Worm (Caenorhabditis elegans) whole organism, young adult: ENCODE results near the gene T28D6.7.

ENCODE experiments used
- B0336.3 ChIP-seq: fragments of 200-800 bp; sonication (Bioruptor generic); IDR thresholded peaks from 2 replicates; pipeline ENCODE4 v1.3.6; 2022; ENCODE audit warnings: missing genetic modification characterization, missing compliant biosample characterization
- C06A6.2 ChIP-seq: fragments of 200-800 bp; sonication (Bioruptor generic); conservative IDR thresholded peaks from 2 replicates; pipeline ENCODE4 v1.3.6; 2022; ENCODE audit warnings: missing genetic modification characterization, missing compliant biosample characterization
- D2030.7 ChIP-seq: fragments of 200-800 bp; sonication (Bioruptor generic); IDR thresholded peaks from 2 replicates; pipeline ENCODE4 v1.3.6; 2022; ENCODE audit warnings: missing genetic modification reagents, missing genetic modification characterization, missing compliant biosample characterization
- F33H1.4 ChIP-seq: fragments of 200-800 bp; sonication (Bioruptor generic); IDR thresholded peaks from 2 replicates; pipeline ENCODE4 v1.3.6; 2022; ENCODE audit warnings: missing genetic modification reagents, missing genetic modification characterization, missing compliant biosample characterization
- F39B2.1 ChIP-seq: fragments of 200-800 bp; sonication (Bioruptor generic); IDR thresholded peaks from 2 replicates; pipeline ENCODE4 v1.3.6; 2022; ENCODE audit warnings: missing genetic modification reagents, missing genetic modification characterization, missing compliant biosample characterization
- F55B11.4 ChIP-seq: sonication (generic microtip); optimal IDR thresholded peaks from 2 replicates; lab custom pipeline; 2016; ENCODE audit warnings: missing compliant biosample characterization, missing genetic modification characterization, borderline replicate concordance; ENCODE audit not compliant: insufficient read depth
- K11D2.4 ChIP-seq: fragments of 200-800 bp; sonication (Bioruptor generic); IDR thresholded peaks from 2 replicates; pipeline ENCODE4 v1.3.6; 2022; ENCODE audit warnings: missing genetic modification reagents, missing genetic modification characterization, missing compliant biosample characterization
- T07F8.4 ChIP-seq: sonication (generic microtip); optimal IDR thresholded peaks from 2 replicates; lab custom pipeline; 2016; ENCODE audit warnings: mild to moderate bottlenecking, missing genetic modification characterization, moderate library complexity, missing compliant biosample characterization
- Y95B8A.8 ChIP-seq: fragments of 200-800 bp; sonication (Bioruptor generic); IDR thresholded peaks from 2 replicates; pipeline ENCODE4 v1.3.6; 2022; ENCODE audit warnings: missing genetic modification reagents, missing genetic modification characterization, missing compliant biosample characterization
- ZK185.1 ChIP-seq: sonication (generic microtip); optimal IDR thresholded peaks from 2 replicates; lab custom pipeline; 2016; ENCODE audit warnings: mild to moderate bottlenecking, missing genetic modification characterization, missing compliant biosample characterization; ENCODE audit not compliant: poor library complexity, severe bottlenecking
- aptf-3 ChIP-seq: fragments of 200-800 bp; sonication (Bioruptor generic); IDR thresholded peaks from 2 replicates; pipeline ENCODE4 v1.3.6; 2022; ENCODE audit warnings: missing genetic modification characterization, missing compliant biosample characterization
- cebp-1 ChIP-seq, 2 experiments: fragments of 200-800 bp in 1 of 2; sonication (Bioruptor generic) in 1 of 2; sonication (generic microtip) in 1 of 2; IDR thresholded peaks in 1 of 2; optimal IDR thresholded peaks in 1 of 2; 2 replicates each; pipeline versions ENCODE4 v1.3.6 to Lab custom; 2017 to 2022; ENCODE audit warnings: missing compliant biosample characterization in 2 of 2, missing genetic modification characterization in 2 of 2, mild to moderate bottlenecking in 1 of 2, missing genetic modification reagents in 1 of 2, moderate library complexity in 1 of 2
- ceh-40 ChIP-seq: fragments of 200-800 bp; sonication (Bioruptor generic); IDR thresholded peaks from 2 replicates; pipeline ENCODE4 v1.3.6; 2022; ENCODE audit warnings: missing genetic modification characterization, missing compliant biosample characterization
- die-1 ChIP-seq: sonication (generic microtip); optimal IDR thresholded peaks from 2 replicates; lab custom pipeline; 2016; ENCODE audit warnings: missing genotype, mild to moderate bottlenecking, missing genetic modification characterization, missing compliant biosample characterization
- dox-1 ChIP-seq: fragments of 200-800 bp; sonication (Bioruptor generic); IDR thresholded peaks from 2 replicates; pipeline ENCODE4 v1.3.6; 2022; ENCODE audit warnings: missing genetic modification reagents, missing genetic modification characterization, missing compliant biosample characterization
- efl-1 ChIP-seq: fragments of 150-350 bp; optimal IDR thresholded peaks from 2 replicates; lab custom pipeline; 2014; ENCODE audit warnings: missing biosample characterization, missing genetic modification reagents, missing genetic modification characterization
- egl-44 ChIP-seq: fragments of 200-800 bp; sonication (Bioruptor generic); IDR thresholded peaks from 2 replicates; pipeline ENCODE4 v1.3.6; 2022; ENCODE audit warnings: missing genetic modification reagents, missing genetic modification characterization, missing compliant biosample characterization
- gei-17 ChIP-seq: fragments of 200-800 bp; sonication (Bioruptor generic); optimal IDR thresholded peaks from 2 replicates; lab custom pipeline; 2018; ENCODE audit warnings: mild to moderate bottlenecking, missing genetic modification characterization, missing compliant biosample characterization
- him-1 ChIP-seq: sonication (generic microtip); optimal IDR thresholded peaks from 2 replicates; lab custom pipeline; 2016; ENCODE audit warnings: missing genotype, missing genetic modification reagents, missing genetic modification characterization, missing compliant biosample characterization
- hlh-26 ChIP-seq: fragments of 200-800 bp; sonication (Bioruptor generic); conservative IDR thresholded peaks from 2 replicates; pipeline ENCODE4 v1.3.6; 2022; ENCODE audit warnings: missing genetic modification reagents, missing genetic modification characterization, missing compliant biosample characterization
- hmg-1.2 ChIP-seq: fragments of 200-800 bp; sonication (Bioruptor generic); IDR thresholded peaks from 2 replicates; pipeline ENCODE4 v1.3.6; 2022; ENCODE audit warnings: missing genetic modification reagents, missing genetic modification characterization, missing compliant biosample characterization
- hmg-20 ChIP-seq: fragments of 200-800 bp; sonication (Bioruptor generic); IDR thresholded peaks from 2 replicates; pipeline ENCODE4 v1.3.6; 2022; ENCODE audit warnings: missing genetic modification reagents, missing genetic modification characterization, missing compliant biosample characterization
- let-526 ChIP-seq: fragments of 200-800 bp; sonication (Bioruptor generic); IDR thresholded peaks from 2 replicates; pipeline ENCODE4 v1.3.6; 2022; ENCODE audit warnings: missing genetic modification reagents, missing genetic modification characterization, missing compliant biosample characterization
- let-607 ChIP-seq, 2 experiments: fragments of 200-800 bp in 1 of 2; sonication (Bioruptor generic) in 1 of 2; sonication (generic microtip) in 1 of 2; optimal IDR thresholded peaks; 2 replicates each; lab custom pipeline; 2016 to 2018; ENCODE audit warnings: mild to moderate bottlenecking in 2 of 2, missing compliant biosample characterization in 2 of 2, missing genetic modification characterization in 2 of 2, moderate library complexity in 2 of 2, missing genotype in 1 of 2
- lin-40 ChIP-seq: sonication (generic microtip); optimal IDR thresholded peaks from 2 replicates; lab custom pipeline; 2016; ENCODE audit warnings: missing genetic modification characterization, mild to moderate bottlenecking, missing compliant biosample characterization, missing genotype, missing genetic modification reagents
- lin-54 ChIP-seq: fragments of 200-800 bp; sonication (Bioruptor generic); optimal IDR thresholded peaks from 2 replicates; lab custom pipeline; 2018; ENCODE audit warnings: mild to moderate bottlenecking, missing genetic modification characterization, missing compliant biosample characterization
- lsl-1 ChIP-seq: fragments of 200-800 bp; sonication (Bioruptor generic); optimal IDR thresholded peaks from 2 replicates; lab custom pipeline; 2018; ENCODE audit warnings: mild to moderate bottlenecking, missing genetic modification characterization, moderate library complexity, missing compliant biosample characterization
- madf-6 ChIP-seq: fragments of 200-800 bp; sonication (Bioruptor generic); IDR thresholded peaks from 2 replicates; pipeline ENCODE4 v1.3.6; 2022; ENCODE audit warnings: missing genetic modification reagents, missing genetic modification characterization, missing compliant biosample characterization
- mes-4 ChIP-seq: sonication (generic microtip); optimal IDR thresholded peaks from 2 replicates; lab custom pipeline; 2016; ENCODE audit warnings: missing genotype, missing genetic modification characterization, missing compliant biosample characterization
- mxl-1 ChIP-seq: sonication (generic microtip); optimal IDR thresholded peaks from 2 replicates; lab custom pipeline; 2016; ENCODE audit warnings: missing genetic modification characterization, missing compliant biosample characterization
- nfya-1 ChIP-seq: sonication (generic microtip); optimal IDR thresholded peaks from 2 replicates; lab custom pipeline; 2017; ENCODE audit warnings: antibody characterized with exemption, missing compliant biosample characterization, missing genetic modification characterization, borderline replicate concordance; ENCODE audit not compliant: insufficient read depth
- nfyb-1 ChIP-seq: fragments of 200-800 bp; sonication (Bioruptor generic); IDR thresholded peaks from 2 replicates; pipeline ENCODE4 v1.3.6; 2022; ENCODE audit warnings: missing genetic modification reagents, missing genetic modification characterization, missing compliant biosample characterization
- pha-4 ChIP-seq: fragments of 150-350 bp; sonication (generic microtip); optimal IDR thresholded peaks from 2 replicates; lab custom pipeline; 2014; ENCODE audit warnings: missing biosample characterization, missing genetic modification reagents, missing genetic modification characterization
- rcor-1 ChIP-seq: fragments of 200-800 bp; sonication (Bioruptor generic); IDR thresholded peaks from 2 replicates; pipeline ENCODE4 v1.3.6; 2022; ENCODE audit warnings: missing genetic modification reagents, missing genetic modification characterization, missing compliant biosample characterization
- rec-8 ChIP-seq, 2 experiments: sonication (generic microtip); optimal IDR thresholded peaks; 2 replicates each; lab custom pipeline; 2016; ENCODE audit warnings: mild to moderate bottlenecking in 2 of 2, missing genetic modification characterization in 2 of 2, missing genetic modification reagents in 2 of 2, missing genotype in 2 of 2, missing biosample characterization in 1 of 2, missing compliant biosample characterization in 1 of 2, moderate library complexity in 1 of 2
- sdz-38 ChIP-seq: sonication (generic microtip); optimal IDR thresholded peaks from 2 replicates; lab custom pipeline; 2016; ENCODE audit warnings: missing genotype, missing genetic modification characterization, missing compliant biosample characterization
- snpc-1.1 ChIP-seq: sonication (generic microtip); optimal IDR thresholded peaks from 2 replicates; lab custom pipeline; 2017; ENCODE audit warnings: missing genetic modification characterization, mild to moderate bottlenecking, missing compliant biosample characterization, antibody characterized with exemption, moderate library complexity, missing genotype, missing genetic modification reagents; ENCODE audit not compliant: insufficient read depth
- snpc-1.3 ChIP-seq: sonication (generic microtip); optimal IDR thresholded peaks from 2 replicates; lab custom pipeline; 2017; ENCODE audit warnings: missing genetic modification characterization, mild to moderate bottlenecking, missing compliant biosample characterization, antibody characterized with exemption, moderate library complexity, missing genotype, missing genetic modification reagents; ENCODE audit not compliant: insufficient read depth
- snpc-4 ChIP-seq, 5 experiments: fragments of 150-350 bp in 1 of 5; sonication (generic microtip) in 4 of 5; optimal IDR thresholded peaks; 2 replicates each; lab custom pipeline; 2014 to 2018; ENCODE audit warnings: missing genetic modification characterization in 5 of 5, missing biosample characterization in 3 of 5, antibody characterized with exemption in 2 of 5, mild to moderate bottlenecking in 2 of 5, missing compliant biosample characterization in 2 of 5, missing genotype in 2 of 5, moderate library complexity in 2 of 5, missing genetic modification reagents in 1 of 5
- tbp1 ChIP-seq: fragments of 200-800 bp; sonication (Bioruptor generic); optimal IDR thresholded peaks from 2 replicates; lab custom pipeline; 2018; ENCODE audit warnings: mild to moderate bottlenecking, missing genetic modification characterization, missing compliant biosample characterization
- xnd-1 ChIP-seq: sonication (generic microtip); optimal IDR thresholded peaks from 2 replicates; lab custom pipeline; 2016; ENCODE audit warnings: missing genotype, missing genetic modification reagents, missing genetic modification characterization, missing compliant biosample characterization
- zfh-2 ChIP-seq: fragments of 200-800 bp; sonication (Bioruptor generic); conservative IDR thresholded peaks from 2 replicates; pipeline ENCODE4 v1.3.6; 2022; ENCODE audit warnings: missing genetic modification reagents, missing genetic modification characterization, missing compliant biosample characterization
- ztf-26 ChIP-seq: sonication (generic microtip); optimal IDR thresholded peaks from 2 replicates; lab custom pipeline; 2017; ENCODE audit warnings: missing genetic modification characterization, missing compliant biosample characterization

The T28D6.7 gene

ce11 chrIII:11350107-11350826 is 4.0 kb upstream of the T28D6.7 start:
- TF ChIP-seq zfh-2 (GFP tag; lab: Robert Waterston, UW): no peak
- TF ChIP-seq hlh-26: no peak
- no peak for TF ChIP-seq nfyb-1
- TF ChIP-seq rec-8 (tag; optimal IDR thresholded peaks at IDR 0.05; lab: Kevin White, UChicago): no peak
- TF ChIP-seq gei-17 (GFP tag; lab: Kevin White, UChicago): no peak
- TF ChIP-seq ceh-40: no peak
- no peak for TF ChIP-seq snpc-4 (GFP tag; optimal IDR thresholded peaks at IDR 0.05; lab: Kevin White, UChicago)
- no peak for TF ChIP-seq snpc-4 (tag; optimal IDR thresholded peaks at IDR 0.05; lab: Kevin White, UChicago)
- no peak for TF ChIP-seq mes-4 (tag; lab: Kevin White, UChicago)
- TF ChIP-seq cebp-1 (GFP tag; IDR thresholded peaks at IDR 0.05; lab: Robert Waterston, UW): no peak
- TF ChIP-seq cebp-1 (tag; optimal IDR thresholded peaks at IDR 0.05; lab: Kevin White, UChicago): no peak
- TF ChIP-seq lsl-1 (GFP tag; lab: Kevin White, UChicago): no peak
- no peak for TF ChIP-seq sdz-38 (tag; lab: Kevin White, UChicago)
- no peak for TF ChIP-seq him-1 (tag; lab: Kevin White, UChicago)
- no peak for TF ChIP-seq C06A6.2 (GFP tag; lab: Robert Waterston, UW)
- no peak for TF ChIP-seq egl-44 (GFP tag; lab: Robert Waterston, UW)
- TF ChIP-seq B0336.3: no peak
- TF ChIP-seq snpc-1.3 (tag; lab: Kevin White, UChicago): no peak
- no peak for TF ChIP-seq lin-40 (tag; lab: Kevin White, UChicago)

- TF ChIP-seq mes-4 (tag; lab: Kevin White, UChicago): no peak
- no peak for TF ChIP-seq let-526 (GFP tag; lab: Robert Waterston, UW)
- peak; percentile 27; the same call in 1 of the 2 replicates for TF ChIP-seq hmg-1.2 (GFP tag; lab: Robert Waterston, UW)
- peak; percentile 93 for TF ChIP-seq madf-6 (GFP tag; lab: Robert Waterston, UW)
- no peak for TF ChIP-seq ZK185.1 (tag; lab: Kevin White, UChicago)
- TF ChIP-seq pha-4: no peak
- TF ChIP-seq F39B2.1 (GFP tag; lab: Robert Waterston, UW): no peak
- TF ChIP-seq aptf-3 (GFP tag; lab: Robert Waterston, UW): no peak
- TF ChIP-seq rcor-1: no peak
- TF ChIP-seq efl-1 (GFP tag; lab: Kevin White, UChicago): peak; percentile 44
- TF ChIP-seq D2030.7 (GFP tag; lab: Robert Waterston, UW): peak; percentile 70
- TF ChIP-seq T07F8.4 (tag; lab: Kevin White, UChicago): no peak
- peak; percentile 59 for TF ChIP-seq snpc-1.1
- peak; percentile 56 for TF ChIP-seq snpc-1.3 (tag; lab: Kevin White, UChicago)
- no peak for TF ChIP-seq hmg-20 (GFP tag; lab: Robert Waterston, UW)
- no peak for TF ChIP-seq nfya-1 (tag; lab: Kevin White, UChicago)
- peak; percentile 34 for TF ChIP-seq B0336.3
- TF ChIP-seq tbp1 (GFP tag; lab: Kevin White, UChicago): peak; percentile 31
- no peak for TF ChIP-seq mxl-1 (tag; lab: Kevin White, UChicago)
- TF ChIP-seq xnd-1 (tag; lab: Kevin White, UChicago): peak; percentile 91
- no peak for TF ChIP-seq F55B11.4 (tag; lab: Kevin White, UChicago)
- TF ChIP-seq Y95B8A.8 (GFP tag; lab: Robert Waterston, UW): no peak
- peak; percentile 95 for TF ChIP-seq F33H1.4
- no peak for TF ChIP-seq let-607 (tag; optimal IDR thresholded peaks at IDR 0.05; lab: Kevin White, UChicago)
- TF ChIP-seq ztf-26 (tag; lab: Kevin White, UChicago): no peak
- TF ChIP-seq dox-1: peak; percentile 50; the same call in 1 of the 2 replicates
- no peak for TF ChIP-seq K11D2.4 (GFP tag; lab: Robert Waterston, UW)
- peak; percentile 97 for TF ChIP-seq lsl-1 (GFP tag; lab: Kevin White, UChicago)
- TF ChIP-seq him-1 (tag; lab: Kevin White, UChicago): peak; percentile 17
- no peak for TF ChIP-seq die-1 (tag; lab: Kevin White, UChicago)
- peak; percentile 62 for TF ChIP-seq lin-54 (GFP tag; lab: Kevin White, UChicago)
These were observed 2.2 kb downstream of the T28D6.7 start for ce11 chrIII:11344125-11344524.
